Fruit fly (Drosophila melanogaster) whole organism, pupa: ENCODE data around the gene Nepl17.
A peak's percentile ranks its signal among the peaks of the same experiment; 100 is the strongest.

Experiments
- CG10348 ChIP-seq: fragments of 200-800 bp; sonication (Bioruptor generic); IDR thresholded peaks from 2 replicates; pipeline ENCODE4 v1.3.6; 2022; ENCODE audit warnings: missing biosample characterization, missing genetic modification characterization
- CG12605 ChIP-seq: fragments of 200-800 bp; sonication (Bioruptor generic); IDR thresholded peaks from 2 replicates; pipeline ENCODE4 v1.3.6; 2022; ENCODE audit warnings: missing biosample characterization, missing genetic modification characterization
- CG14655 ChIP-seq: fragments of 200-800 bp; sonication (Bioruptor generic); optimal IDR thresholded peaks from 3 replicates; lab custom pipeline; 2017; ENCODE audit warnings: mild to moderate bottlenecking, missing biosample characterization, missing genetic modification reagents, missing genetic modification characterization
- CG17806 ChIP-seq: fragments of 200-800 bp; sonication (Bioruptor generic); optimal IDR thresholded peaks from 2 replicates; lab custom pipeline; 2018; ENCODE audit warnings: missing biosample characterization, mild to moderate bottlenecking, missing genetic modification characterization, moderate library complexity
- CG32121 ChIP-seq: fragments of 200-800 bp; sonication (Bioruptor generic); IDR thresholded peaks from 2 replicates; pipeline ENCODE4 v1.3.6; 2022; ENCODE audit warnings: missing biosample characterization, missing genetic modification characterization
- CG34367 ChIP-seq: fragments of 200-800 bp; sonication (Bioruptor generic); optimal IDR thresholded peaks from 2 replicates; lab custom pipeline; 2018; ENCODE audit warnings: missing biosample characterization, mild to moderate bottlenecking, missing genetic modification characterization
- CG8159 ChIP-seq: fragments of 200-800 bp; sonication (Bioruptor generic); optimal IDR thresholded peaks from 3 replicates; lab custom pipeline; 2018; ENCODE audit warnings: missing biosample characterization, mild to moderate bottlenecking, missing genetic modification characterization, moderate library complexity
- CG8301 ChIP-seq: fragments of 200-800 bp; sonication (Bioruptor generic); optimal IDR thresholded peaks from 2 replicates; lab custom pipeline; 2018; ENCODE audit warnings: missing biosample characterization, mild to moderate bottlenecking, missing genetic modification characterization
- D1 ChIP-seq: fragments of 200-800 bp; sonication (Bioruptor generic); optimal IDR thresholded peaks from 2 replicates; lab custom pipeline; 2018; ENCODE audit warnings: missing biosample characterization, mild to moderate bottlenecking, missing genetic modification characterization, moderate library complexity
- EcR ChIP-seq: fragments of 200-800 bp; sonication (Bioruptor generic); optimal IDR thresholded peaks from 3 replicates; lab custom pipeline; 2019; ENCODE audit warnings: missing biosample characterization, missing genetic modification characterization, mild to moderate bottlenecking, moderate library complexity, missing genetic modification reagents
- Pif1A ChIP-seq: fragments of 200-800 bp; sonication (Bioruptor generic); optimal IDR thresholded peaks from 3 replicates; lab custom pipeline; 2016; ENCODE audit warnings: missing biosample characterization, missing genetic modification characterization
- Pif1B ChIP-seq: fragments of 200-800 bp; sonication (Bioruptor generic); optimal IDR thresholded peaks from 3 replicates; lab custom pipeline; 2016; ENCODE audit warnings: missing biosample characterization, missing genetic modification characterization
- Snoo ChIP-seq: fragments of 200-800 bp; sonication (Bioruptor generic); optimal IDR thresholded peaks from 3 replicates; lab custom pipeline; 2017; ENCODE audit warnings: missing biosample characterization, mild to moderate bottlenecking, missing genetic modification characterization, inconsistent platforms

- TF ChIP-seq CG34367 (tag; lab: Kevin White, UChicago) (peak; percentile 48), Snoo (tag; lab: Kevin White, UChicago) (no peak), CG8301 (tag; lab: Kevin White, UChicago) (peak; percentile 4), CG10348 (GFP tag; lab: Robert Waterston, UW) (no peak), EcR (GFP tag; lab: Kevin White, UChicago) (no peak), CG17806 (tag; lab: Kevin White, UChicago) (peak; percentile 22), CG32121 (GFP tag; lab: Robert Waterston, UW) (peak; percentile 25; the same call in 1 of the 2 replicates), CG14655 (GFP tag; lab: Kevin White, UChicago) (no peak), Pif1A (GFP tag; lab: Kevin White, UChicago) (no peak), CG12605 (peak; percentile 50), CG8159 (tag; lab: Kevin White, UChicago) (peak; percentile 19), Pif1B (GFP tag; lab: Kevin White, UChicago) (peak; percentile 16), D1 (no peak)
Measured at dm6 chr3R:28831626-28832267, 41.0 kb upstream of the Nepl17 start, which contains the start of gene WASp.
